Worm (Caenorhabditis elegans) whole organism, L4/young adult: ENCODE measurements around the gene T11F9.14.

Experiments used
- W03F9.2 ChIP-seq: fragments of 150-350 bp; optimal IDR thresholded peaks from 2 replicates; lab custom pipeline; 2014; ENCODE audit warnings: missing biosample characterization, missing genetic modification characterization
- dao-5 ChIP-seq: sonication (generic microtip); optimal IDR thresholded peaks from 2 replicates; lab custom pipeline; 2016; ENCODE audit warnings: missing genotype, missing genetic modification characterization, moderate library complexity, missing compliant biosample characterization
- him-1 ChIP-seq: sonication (generic microtip); optimal IDR thresholded peaks from 2 replicates; lab custom pipeline; 2016; ENCODE audit warnings: missing genotype, missing genetic modification reagents, missing genetic modification characterization, missing compliant biosample characterization

The T11F9.14 gene

DNA sequence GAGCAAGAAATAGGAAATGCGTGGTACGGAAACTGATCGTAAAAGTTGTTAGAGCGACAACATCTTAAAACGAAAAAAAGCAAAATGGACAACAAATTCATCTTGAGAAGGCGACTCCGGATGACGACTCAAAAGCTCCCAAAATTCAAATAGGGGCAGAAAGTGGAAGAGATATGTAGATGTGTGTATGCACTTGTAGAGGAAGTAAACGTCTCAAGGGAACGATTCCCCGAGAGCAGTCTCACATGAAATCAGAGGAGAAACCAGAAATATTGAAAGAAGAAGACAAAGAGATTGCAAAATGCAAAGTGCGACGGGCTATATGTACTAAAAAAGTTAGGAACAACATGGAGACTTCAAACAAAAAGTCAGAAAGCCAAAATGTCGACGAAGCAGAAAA is 37.1 kb downstream of the T11F9.14 start, which contains the start of gene F57B7.2:
F57B7.2 (minus strand) TSS at position 101 of the 400 bp plus-strand sequence.
- TF ChIP-seq dao-5 (tag; lab: Kevin White, UChicago): no peak
- no peak for TF ChIP-seq him-1
- TF ChIP-seq W03F9.2 (tag; lab: Kevin White, UChicago): no peak

DNA sequence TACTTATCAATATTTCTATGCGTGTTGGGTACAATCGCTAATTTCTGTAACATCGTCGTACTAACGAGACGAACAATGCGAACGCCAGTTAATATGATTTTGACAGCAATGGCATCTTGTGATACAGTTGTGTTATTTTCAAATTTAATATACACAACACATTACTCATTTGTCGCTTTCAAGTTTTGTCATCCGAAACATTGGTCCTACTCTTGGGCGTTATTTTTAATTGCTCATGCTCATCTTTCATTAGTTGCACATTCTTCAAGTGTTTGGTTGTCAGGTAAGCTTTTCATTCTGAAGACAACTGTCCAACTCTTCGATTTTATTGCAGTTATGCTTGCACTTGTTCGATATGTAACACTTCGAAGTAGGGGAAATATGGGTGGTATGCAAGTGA is 41.4 kb downstream of the T11F9.14 start:
- TF ChIP-seq W03F9.2 (tag; lab: Kevin White, UChicago) (no peak), him-1 (no peak), dao-5 (tag; lab: Kevin White, UChicago) (no peak)

DNA sequence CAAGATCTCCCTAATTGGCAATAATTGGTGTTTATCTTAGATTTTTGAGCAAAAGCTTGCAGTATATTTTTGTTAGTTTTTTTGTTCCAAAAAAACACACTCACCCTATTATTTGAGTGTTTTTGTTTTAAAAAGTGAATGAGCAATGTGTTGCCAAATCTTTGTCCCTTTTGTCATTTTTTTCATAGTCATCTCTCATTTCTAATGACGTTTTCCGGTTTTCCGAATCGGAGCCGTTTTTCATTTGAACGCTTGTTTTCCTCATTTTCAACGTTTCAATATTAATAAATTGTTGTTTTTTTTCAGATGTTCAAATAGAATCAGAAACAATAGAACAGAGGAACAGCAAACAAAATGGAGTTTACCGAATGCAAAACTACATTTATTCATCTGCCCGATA is 42.2 kb downstream of the T11F9.14 start, which contains the start of gene dmsr-1:
dmsr-1 (plus strand) TSS at position 301 of the 400 bp plus-strand sequence.
- TF ChIP-seq dao-5 (tag; lab: Kevin White, UChicago) (no peak), him-1 (no peak), W03F9.2 (tag; lab: Kevin White, UChicago) (no peak)

DNA sequence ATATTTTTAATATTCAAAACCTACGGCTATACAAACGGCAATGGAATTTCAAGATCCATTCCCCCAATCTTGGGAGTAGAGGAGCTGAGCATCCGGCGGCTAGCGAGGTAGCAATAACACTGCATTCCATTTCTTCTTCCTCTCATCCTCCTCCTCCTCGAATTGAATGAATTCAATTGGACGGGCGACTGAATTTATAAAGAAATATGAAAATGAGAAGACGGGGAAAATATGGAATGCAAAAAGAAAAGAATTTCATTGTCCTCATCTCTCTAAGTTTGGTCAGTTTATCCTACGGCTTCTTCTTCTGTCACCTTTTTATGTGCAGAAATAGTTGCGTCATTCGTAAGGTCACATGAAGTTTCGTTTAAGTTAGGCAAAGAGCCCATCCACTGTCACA is 44.2 kb downstream of the T11F9.14 start:
- no peak for TF ChIP-seq dao-5 (tag; lab: Kevin White, UChicago)
- no peak for TF ChIP-seq W03F9.2 (tag; lab: Kevin White, UChicago)
- no peak for TF ChIP-seq him-1

DNA sequence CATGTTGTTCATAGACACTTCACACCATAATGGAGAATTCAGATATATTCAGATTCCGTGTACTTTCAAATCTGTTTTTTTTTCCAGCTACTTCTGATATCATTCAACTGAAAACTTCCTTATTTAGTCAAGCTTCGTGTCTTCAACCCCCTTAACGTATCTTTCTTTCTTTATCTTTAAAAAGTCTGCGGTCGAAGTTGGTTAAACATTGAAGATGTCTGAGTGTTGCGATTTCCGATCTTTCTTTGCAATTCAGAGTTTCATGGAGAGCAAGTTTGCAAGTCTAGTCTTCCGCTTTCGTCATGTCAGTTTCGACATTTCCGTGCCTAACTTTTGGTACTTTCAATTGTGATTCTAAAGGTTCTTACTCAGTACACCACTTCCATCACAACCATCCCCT is 45.4 kb downstream of the T11F9.14 start:
- no peak for TF ChIP-seq him-1
- TF ChIP-seq dao-5 (tag; lab: Kevin White, UChicago): no peak
- no peak for TF ChIP-seq W03F9.2 (tag; lab: Kevin White, UChicago)

- no peak for TF ChIP-seq W03F9.2 (tag; lab: Kevin White, UChicago)
- TF ChIP-seq him-1: no peak
- no peak for TF ChIP-seq dao-5 (tag; lab: Kevin White, UChicago)
These were observed 49.8 kb downstream of the T11F9.14 start for ce11 chrV:11430823-11431222.
